Worm (Caenorhabditis elegans) whole organism, late embryonic: ENCODE data around the gene K08H2.4.

Experiments
- F13H6.1 ChIP-seq: sonication (generic microtip); optimal IDR thresholded peaks from 2 replicates; lab custom pipeline; 2016; ENCODE audit warnings: missing genetic modification characterization, missing compliant biosample characterization
- K02D7.2 ChIP-seq: sonication (generic microtip); optimal IDR thresholded peaks from 2 replicates; lab custom pipeline; 2017; ENCODE audit warnings: mild to moderate bottlenecking, missing genetic modification characterization, missing compliant biosample characterization
- Y22D7AL.16 ChIP-seq: sonication (generic microtip); optimal IDR thresholded peaks from 2 replicates; lab custom pipeline; 2016; ENCODE audit warnings: missing genetic modification characterization, missing compliant biosample characterization
- ceh-18 ChIP-seq: sonication (generic microtip); optimal IDR thresholded peaks from 2 replicates; lab custom pipeline; 2016; ENCODE audit warnings: missing genetic modification characterization, missing compliant biosample characterization
- ceh-19 ChIP-seq: fragments of 200-800 bp; sonication (Bioruptor generic); optimal IDR thresholded peaks from 2 replicates; lab custom pipeline; 2018; ENCODE audit warnings: mild to moderate bottlenecking, missing genetic modification characterization, missing compliant biosample characterization
- ceh-2 ChIP-seq: sonication (generic microtip); optimal IDR thresholded peaks from 2 replicates; lab custom pipeline; 2016; ENCODE audit warnings: missing genotype, missing genetic modification characterization, missing compliant biosample characterization
- ceh-30 ChIP-seq: fragments of 150-350 bp; optimal IDR thresholded peaks from 2 replicates; lab custom pipeline; 2014; ENCODE audit warnings: missing biosample characterization, missing genetic modification characterization
- ceh-31 ChIP-seq: sonication (generic microtip); optimal IDR thresholded peaks from 2 replicates; lab custom pipeline; 2016; ENCODE audit warnings: missing genetic modification characterization, missing compliant biosample characterization
- ceh-34 ChIP-seq: sonication (generic microtip); optimal IDR thresholded peaks from 2 replicates; lab custom pipeline; 2016; ENCODE audit warnings: mild to moderate bottlenecking, missing genetic modification characterization, missing compliant biosample characterization
- ceh-45 ChIP-seq: fragments of 200-800 bp; sonication (Bioruptor generic); IDR thresholded peaks from 2 replicates; pipeline ENCODE4 v1.3.6; 2022; ENCODE audit warnings: missing genetic modification reagents, missing genetic modification characterization, missing compliant biosample characterization
- ceh-48 ChIP-seq: sonication (generic microtip); optimal IDR thresholded peaks from 2 replicates; lab custom pipeline; 2016; ENCODE audit warnings: missing genetic modification characterization, inconsistent platforms, missing compliant biosample characterization
- ceh-6 ChIP-seq: fragments of 200-800 bp; sonication (Bioruptor generic); optimal IDR thresholded peaks from 2 replicates; lab custom pipeline; 2018; ENCODE audit warnings: mild to moderate bottlenecking, missing genetic modification characterization, missing compliant biosample characterization
- ceh-9 ChIP-seq: sonication (generic microtip); optimal IDR thresholded peaks from 2 replicates; lab custom pipeline; 2016; ENCODE audit warnings: mild to moderate bottlenecking, missing genetic modification characterization, inconsistent platforms, missing compliant biosample characterization
- dmd-4 ChIP-seq: sonication (generic microtip); optimal IDR thresholded peaks from 2 replicates; lab custom pipeline; 2016; ENCODE audit warnings: borderline replicate concordance, missing genetic modification characterization, missing compliant biosample characterization
- dve-1 ChIP-seq: sonication (generic microtip); optimal IDR thresholded peaks from 2 replicates; lab custom pipeline; 2017; ENCODE audit warnings: antibody characterized with exemption, mild to moderate bottlenecking, missing genetic modification characterization, missing compliant biosample characterization
- elt-2 ChIP-seq: sonication (generic microtip); optimal IDR thresholded peaks from 2 replicates; lab custom pipeline; 2016; ENCODE audit warnings: missing genetic modification reagents, missing genetic modification characterization, missing compliant biosample characterization
- ets-4 ChIP-seq: sonication (generic microtip); optimal IDR thresholded peaks from 2 replicates; lab custom pipeline; 2016; ENCODE audit warnings: missing genetic modification characterization, missing compliant biosample characterization
- eyg-1 ChIP-seq: sonication (generic microtip); optimal IDR thresholded peaks from 2 replicates; lab custom pipeline; 2016; ENCODE audit warnings: missing genotype, missing genetic modification characterization, missing compliant biosample characterization
- fax-1 ChIP-seq: sonication (generic microtip); optimal IDR thresholded peaks from 2 replicates; lab custom pipeline; 2016; ENCODE audit warnings: missing genotype, missing genetic modification characterization, missing compliant biosample characterization
- fkh-6 ChIP-seq: sonication (generic microtip); optimal IDR thresholded peaks from 2 replicates; lab custom pipeline; 2016; ENCODE audit warnings: missing genetic modification characterization, missing compliant biosample characterization
- hlh-30 ChIP-seq: sonication (generic microtip); optimal IDR thresholded peaks from 2 replicates; lab custom pipeline; 2017; ENCODE audit warnings: antibody characterized with exemption, missing genetic modification characterization, missing compliant biosample characterization; ENCODE audit not compliant: insufficient read depth
- hlh-6 ChIP-seq: sonication (generic microtip); optimal IDR thresholded peaks from 2 replicates; lab custom pipeline; 2016; ENCODE audit warnings: missing genotype, missing genetic modification characterization, missing compliant biosample characterization
- lin-11 ChIP-seq: fragments of 200-800 bp; sonication (Bioruptor generic); optimal IDR thresholded peaks from 2 replicates; lab custom pipeline; 2018; ENCODE audit warnings: mild to moderate bottlenecking, missing genetic modification characterization, missing compliant biosample characterization
- madf-2 ChIP-seq: sonication (generic microtip); optimal IDR thresholded peaks from 2 replicates; lab custom pipeline; 2017; ENCODE audit warnings: missing genetic modification characterization, missing compliant biosample characterization
- nfya-1 ChIP-seq: sonication (generic microtip); optimal IDR thresholded peaks from 2 replicates; lab custom pipeline; 2017; ENCODE audit warnings: missing genetic modification characterization, mild to moderate bottlenecking, missing compliant biosample characterization, antibody characterized with exemption, moderate library complexity
- nhr-11 ChIP-seq: fragments of 150-350 bp; optimal IDR thresholded peaks from 2 replicates; lab custom pipeline; 2014; ENCODE audit warnings: missing biosample characterization, missing genetic modification characterization
- nhr-232 ChIP-seq: sonication (generic microtip); optimal IDR thresholded peaks from 2 replicates; lab custom pipeline; 2016; ENCODE audit warnings: missing genetic modification characterization, missing compliant biosample characterization
- npax-4 ChIP-seq: sonication (generic microtip); optimal IDR thresholded peaks from 2 replicates; lab custom pipeline; 2016; ENCODE audit warnings: missing genetic modification characterization, missing compliant biosample characterization
- odd-2 ChIP-seq: sonication (generic microtip); optimal IDR thresholded peaks from 2 replicates; lab custom pipeline; 2017; ENCODE audit warnings: antibody characterized with exemption, mild to moderate bottlenecking, missing genetic modification characterization, missing compliant biosample characterization
- pqm-1 ChIP-seq: sonication (generic microtip); optimal IDR thresholded peaks from 2 replicates; lab custom pipeline; 2016; ENCODE audit warnings: missing genetic modification characterization, missing compliant biosample characterization
- ref-2 ChIP-seq: sonication (generic microtip); optimal IDR thresholded peaks from 2 replicates; lab custom pipeline; 2016; ENCODE audit warnings: missing genetic modification characterization, missing compliant biosample characterization
- rnt-1 ChIP-seq: sonication (generic microtip); optimal IDR thresholded peaks from 2 replicates; lab custom pipeline; 2016; ENCODE audit warnings: missing genetic modification characterization, missing compliant biosample characterization
- sdc-2 ChIP-seq: sonication (generic microtip); optimal IDR thresholded peaks from 2 replicates; lab custom pipeline; 2016; ENCODE audit warnings: missing genotype, missing genetic modification characterization, missing compliant biosample characterization
- sox-4 ChIP-seq: sonication (generic microtip); optimal IDR thresholded peaks from 2 replicates; lab custom pipeline; 2017; ENCODE audit warnings: mild to moderate bottlenecking, missing genetic modification characterization, inconsistent platforms, missing compliant biosample characterization
- tbx-2 ChIP-seq: sonication (generic microtip); optimal IDR thresholded peaks from 2 replicates; lab custom pipeline; 2016; ENCODE audit warnings: missing genetic modification characterization, missing compliant biosample characterization
- tbx-7 ChIP-seq: sonication (generic microtip); optimal IDR thresholded peaks from 2 replicates; lab custom pipeline; 2016; ENCODE audit warnings: missing genotype, missing genetic modification characterization, missing compliant biosample characterization
- unc-3 ChIP-seq, 2 experiments: fragments of 200-800 bp in 1 of 2; sonication (Bioruptor generic) in 1 of 2; sonication (generic microtip) in 1 of 2; conservative IDR thresholded peaks in 1 of 2; optimal IDR thresholded peaks in 1 of 2; 2 replicates each; pipeline versions ENCODE4 v1.3.6 to Lab custom; 2016 to 2022; ENCODE audit warnings: missing compliant biosample characterization in 2 of 2, missing genetic modification characterization in 2 of 2, missing genetic modification reagents in 1 of 2
- unc-42 ChIP-seq: sonication (generic microtip); optimal IDR thresholded peaks from 2 replicates; lab custom pipeline; 2016; ENCODE audit warnings: missing genotype, missing genetic modification characterization, missing compliant biosample characterization
- unc-55 ChIP-seq: sonication (generic microtip); optimal IDR thresholded peaks from 2 replicates; lab custom pipeline; 2017; ENCODE audit warnings: missing biosample characterization, missing genetic modification reagents, missing genetic modification characterization
- zip-5 ChIP-seq: sonication (generic microtip); optimal IDR thresholded peaks from 2 replicates; lab custom pipeline; 2016; ENCODE audit warnings: missing genetic modification characterization, missing compliant biosample characterization
- ztf-16 ChIP-seq: sonication (generic microtip); optimal IDR thresholded peaks from 2 replicates; lab custom pipeline; 2017; ENCODE audit warnings: missing genetic modification characterization, missing compliant biosample characterization

Gene K08H2.4

DNA sequence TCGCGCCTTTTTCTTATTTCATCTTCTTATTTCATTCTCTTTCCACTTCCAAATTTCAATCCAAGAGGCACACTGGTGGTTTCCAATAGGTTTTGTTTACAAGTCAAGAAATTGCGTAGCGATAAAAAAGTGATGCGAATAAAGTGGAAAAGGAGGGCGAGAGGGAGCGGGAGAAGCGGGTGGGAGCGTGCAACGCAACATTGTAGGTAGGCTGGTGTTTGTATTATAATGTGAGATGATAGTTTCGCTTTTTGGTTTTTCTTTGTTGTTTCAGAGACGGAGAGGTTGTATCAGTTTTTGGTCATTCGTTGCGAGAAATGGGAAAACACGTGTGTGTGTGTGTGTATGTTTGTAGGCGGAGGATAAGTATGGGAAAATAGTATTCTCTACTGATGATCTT is 11.9 kb downstream of the K08H2.4 start:
- TF ChIP-seq nhr-232 = no peak
- no peak for TF ChIP-seq odd-2 (tag; lab: Kevin White, UChicago)
- no peak for TF ChIP-seq ceh-34 (tag; lab: Kevin White, UChicago)
- TF ChIP-seq ceh-2 (tag; lab: Kevin White, UChicago) = no peak
- TF ChIP-seq nhr-11 (tag; lab: Kevin White, UChicago) = no peak
- TF ChIP-seq ceh-6 = no peak
- TF ChIP-seq ztf-16 (tag; lab: Kevin White, UChicago) = no peak

ce11 chrX:13251354-13251843 is 13.1 kb downstream of the K08H2.4 start:
- TF ChIP-seq rnt-1 (peak; percentile 51), madf-2 (tag; lab: Kevin White, UChicago) (no peak), tbx-7 (tag; lab: Kevin White, UChicago) (no peak), sdc-2 (tag; lab: Kevin White, UChicago) (peak; percentile 56), ets-4 (tag; lab: Kevin White, UChicago) (peak; percentile 7), dve-1 (tag; lab: Kevin White, UChicago) (peak; percentile 10), unc-55 (peak; percentile 83), zip-5 (tag; lab: Kevin White, UChicago) (no peak), lin-11 (no peak), ztf-16 (tag; lab: Kevin White, UChicago) (no peak), ceh-9 (tag; lab: Kevin White, UChicago) (no peak), hlh-30 (tag; lab: Kevin White, UChicago) (peak; percentile 94), hlh-6 (tag; lab: Kevin White, UChicago) (peak; percentile 17), tbx-2 (tag; lab: Kevin White, UChicago) (peak; percentile 69), fkh-6 (tag; lab: Kevin White, UChicago) (peak; percentile 13), ceh-34 (tag; lab: Kevin White, UChicago) (peak; percentile 61), K02D7.2 (tag; lab: Kevin White, UChicago) (no peak), Y22D7AL.16 (tag; lab: Kevin White, UChicago) (no peak), unc-3 (GFP tag; conservative IDR thresholded peaks at IDR 0.05; lab: Robert Waterston, UW) (no peak), unc-3 (tag; optimal IDR thresholded peaks at IDR 0.05; lab: Kevin White, UChicago) (no peak), ceh-48 (peak; percentile 19), unc-42 (tag; lab: Kevin White, UChicago) (peak; percentile 41), ceh-31 (tag; lab: Kevin White, UChicago) (peak; percentile 88), ceh-19 (GFP tag; lab: Kevin White, UChicago) (peak; percentile 16), dmd-4 (tag; lab: Kevin White, UChicago) (peak; percentile 29), ceh-45 (GFP tag; lab: Robert Waterston, UW) (no peak), eyg-1 (no peak), F13H6.1 (tag; lab: Kevin White, UChicago) (peak; percentile 9), ceh-18 (tag; lab: Kevin White, UChicago) (peak; percentile 50), ceh-2 (tag; lab: Kevin White, UChicago) (peak; percentile 14), nfya-1 (tag; lab: Kevin White, UChicago) (peak; percentile 70), elt-2 (no peak), odd-2 (tag; lab: Kevin White, UChicago) (no peak), fax-1 (tag; lab: Kevin White, UChicago) (no peak), ref-2 (tag; lab: Kevin White, UChicago) (peak; percentile 12)

- TF ChIP-seq ceh-34 (tag; lab: Kevin White, UChicago) (no peak), sox-4 (tag; lab: Kevin White, UChicago) (no peak), ref-2 (tag; lab: Kevin White, UChicago) (no peak), ets-4 (tag; lab: Kevin White, UChicago) (no peak), npax-4 (no peak), ceh-30 (no peak), rnt-1 (no peak), pqm-1 (tag; lab: Kevin White, UChicago) (no peak), ceh-31 (tag; lab: Kevin White, UChicago) (no peak)
Observed at ce11 chrX:13251914-13252434, 13.7 kb downstream of the K08H2.4 start, which contains the start of gene nhr-32. TSS of gene nhr-32 (plus strand) at chrX:13251964.
